Worm (Caenorhabditis elegans) whole organism, early embryonic: ENCODE measurements around the gene dmd-4.

Experiments used
- B0310.2 ChIP-seq: sonication (generic microtip); optimal IDR thresholded peaks from 2 replicates; lab custom pipeline; 2016; ENCODE audit warnings: mild to moderate bottlenecking, missing genetic modification characterization, missing compliant biosample characterization
- F13C5.2 ChIP-seq: sonication (generic microtip); optimal IDR thresholded peaks from 2 replicates; lab custom pipeline; 2017; ENCODE audit warnings: mild to moderate bottlenecking, missing genetic modification characterization, inconsistent platforms, missing compliant biosample characterization
- aly-1 ChIP-seq: sonication (generic microtip); optimal IDR thresholded peaks from 2 replicates; lab custom pipeline; 2016; ENCODE audit warnings: missing genetic modification characterization, missing compliant biosample characterization
- ama-1 ChIP-seq: fragments of 150-350 bp; optimal IDR thresholded peaks from 2 replicates; lab custom pipeline; 2014
- ceh-13 ChIP-seq: fragments of 200-800 bp; sonication (Bioruptor generic); optimal IDR thresholded peaks from 2 replicates; lab custom pipeline; 2018; ENCODE audit warnings: mild to moderate bottlenecking, missing genetic modification characterization, missing compliant biosample characterization
- ets-7 ChIP-seq: sonication (generic microtip); optimal IDR thresholded peaks from 2 replicates; lab custom pipeline; 2016; ENCODE audit warnings: missing genotype, missing genetic modification characterization, missing compliant biosample characterization
- hmbx-1 ChIP-seq: sonication (generic microtip); optimal IDR thresholded peaks from 2 replicates; lab custom pipeline; 2016; ENCODE audit warnings: mild to moderate bottlenecking, missing genetic modification characterization, missing compliant biosample characterization
- hnd-1 ChIP-seq: sonication (generic microtip); optimal IDR thresholded peaks from 2 replicates; lab custom pipeline; 2016; ENCODE audit warnings: missing genetic modification characterization, missing compliant biosample characterization
- scrt-1 ChIP-seq: fragments of 200-800 bp; sonication (Bioruptor generic); IDR thresholded peaks from 2 replicates; pipeline ENCODE4 v1.3.6; 2022; ENCODE audit warnings: missing genetic modification characterization, missing compliant biosample characterization
- sea-1 ChIP-seq: fragments of 200-800 bp; sonication (Bioruptor generic); conservative IDR thresholded peaks from 2 replicates; pipeline ENCODE4 v1.3.6; 2022; ENCODE audit warnings: missing genetic modification characterization, missing compliant biosample characterization
- tbx-11 ChIP-seq: fragments of 200-800 bp; sonication (Bioruptor generic); IDR thresholded peaks from 2 replicates; pipeline ENCODE4 v1.3.6; 2022; ENCODE audit warnings: missing genetic modification characterization, missing compliant biosample characterization
- tbx-37 ChIP-seq: fragments of 200-800 bp; sonication (Bioruptor generic); conservative IDR thresholded peaks from 2 replicates; pipeline ENCODE4 v1.3.6; 2022; ENCODE audit warnings: missing genetic modification reagents, missing genetic modification characterization, missing compliant biosample characterization

DNA sequence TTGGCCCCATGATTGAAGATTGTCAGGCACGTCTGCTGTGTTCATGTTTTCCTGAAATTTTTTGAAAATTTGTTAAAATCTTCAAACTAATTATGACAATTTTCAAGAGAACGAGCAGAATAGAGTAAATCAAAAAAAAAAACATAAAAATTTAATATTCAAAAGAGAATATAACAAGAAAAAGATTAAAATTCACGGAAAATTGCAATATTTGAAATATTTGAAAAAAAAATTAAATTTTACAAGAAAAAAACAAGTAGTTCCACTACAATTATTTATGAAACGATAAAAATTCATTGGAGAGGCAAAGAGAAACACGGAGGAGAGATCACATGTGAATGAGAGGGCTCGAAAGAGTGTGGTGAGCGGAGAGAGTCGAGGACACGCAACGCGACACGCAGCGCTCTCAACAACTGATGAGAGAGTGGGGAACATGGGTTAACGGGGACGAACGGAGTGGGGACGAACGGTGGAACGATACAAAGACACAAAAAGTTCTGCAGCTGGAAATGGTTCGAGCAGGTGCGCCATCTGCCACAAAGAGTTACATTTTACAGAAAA lies 37.1 kb downstream of the dmd-4 start, which contains the start of gene mbk-1:
- no peak for TF ChIP-seq F13C5.2
- no peak for TF ChIP-seq hmbx-1
- TF ChIP-seq sea-1 (GFP tag; lab: Robert Waterston, UW): no peak
- no peak for TF ChIP-seq scrt-1
- no peak for TF ChIP-seq tbx-11 (GFP tag; lab: Robert Waterston, UW)
- no peak for TF ChIP-seq aly-1 (tag; lab: Kevin White, UChicago)
- TF ChIP-seq tbx-37: no peak
- no peak for TF ChIP-seq ets-7 (tag; lab: Kevin White, UChicago)
- TF ChIP-seq ama-1 (lab: Kevin White, UChicago): no peak
- no peak for TF ChIP-seq B0310.2
- no peak for TF ChIP-seq hnd-1 (tag; lab: Kevin White, UChicago)
- TF ChIP-seq ceh-13 (GFP tag; lab: Kevin White, UChicago): no peak
